Worm (Caenorhabditis elegans): ENCODE results near the gene Y49F6B.6.

The Y49F6B.6 gene

ce11 chrII:3428158-3428704 lies 44.7 kb upstream of the Y49F6B.6 start (continued):
- TF ChIP-seq nhr-19 (GFP tag; conservative IDR thresholded peaks at IDR 0.05) (no peak), blmp-1 (tag; optimal IDR thresholded peaks at IDR 0.05) (no peak), mdl-1 (tag; optimal IDR thresholded peaks at IDR 0.05) (no peak), dpl-1 (GFP tag; optimal IDR thresholded peaks at IDR 0.05) (peak in 1 of 3 experiments; percentile 26), zip-4 (GFP tag; optimal IDR thresholded peaks at IDR 0.05) (no peak), nhr-90 (tag; optimal IDR thresholded peaks at IDR 0.05; ENCODE audit: poor library complexity) (no peak), elt-2 (tag; optimal IDR thresholded peaks at IDR 0.05) (no peak), nhr-76 (tag; optimal IDR thresholded peaks at IDR 0.05) (no peak), nhr-71 (tag; optimal IDR thresholded peaks at IDR 0.05) (peak; percentile 16), sup-37 (GFP tag; optimal IDR thresholded peaks at IDR 0.05) (no peak), aha-1 (tag; optimal IDR thresholded peaks at IDR 0.05) (no peak), nhr-47 (tag; optimal IDR thresholded peaks at IDR 0.05) (peak; percentile 48), nhr-11 (tag; optimal IDR thresholded peaks at IDR 0.05) (no peak), fkh-4 (tag; optimal IDR thresholded peaks at IDR 0.05; ENCODE audit: borderline replicate concordance) (no peak), hlh-17 (GFP tag; optimal IDR thresholded peaks at IDR 0.05; ENCODE audit: borderline replicate concordance) (no peak), swsn-7 (tag; optimal IDR thresholded peaks at IDR 0.05) (peak; percentile 25), nhr-84 (tag; optimal IDR thresholded peaks at IDR 0.05) (no peak), ces-1 (GFP tag; optimal IDR thresholded peaks at IDR 0.05) (peak; percentile 49), hlh-4 (tag; optimal IDR thresholded peaks at IDR 0.05) (no peak), dsc-1 (tag; optimal IDR thresholded peaks at IDR 0.05) (no peak), efl-3 (GFP tag; optimal IDR thresholded peaks at IDR 0.05) (no peak), lsy-2 (tag; optimal IDR thresholded peaks at IDR 0.05) (peak in 1 of 2 experiments; percentile 39), fos-1 (tag; optimal IDR thresholded peaks at IDR 0.05) (no peak), ceh-90 (tag; optimal IDR thresholded peaks at IDR 0.05) (no peak), unc-130 (tag; optimal IDR thresholded peaks at IDR 0.05) (no peak), lir-3 (tag; optimal IDR thresholded peaks at IDR 0.05; ENCODE audit: poor library complexity) (no peak), pag-3 (tag; optimal IDR thresholded peaks at IDR 0.05; ENCODE audit: borderline replicate concordance, insufficient read depth) (no peak), efl-1 (optimal IDR thresholded peaks at IDR 0.05) (peak; percentile 17 to 38), efl-1 (GFP tag; optimal IDR thresholded peaks at IDR 0.05 in 1 of 2) (no peak), nhr-28 (tag; optimal IDR thresholded peaks at IDR 0.05) (no peak), vab-15 (tag; optimal IDR thresholded peaks at IDR 0.05) (no peak), xbp-1 (tag; optimal IDR thresholded peaks at IDR 0.05) (no peak), zag-1 (tag; optimal IDR thresholded peaks at IDR 0.05) (no peak), skn-1 (tag; optimal IDR thresholded peaks at IDR 0.05) (no peak), pqm-1 (tag; optimal IDR thresholded peaks at IDR 0.05) (no peak), egl-13 (tag; optimal IDR thresholded peaks at IDR 0.05) (no peak), tlp-1 (tag; optimal IDR thresholded peaks at IDR 0.05) (no peak), mab-9 (GFP tag; IDR thresholded peaks at IDR 0.05) (no peak), ceh-88 (GFP tag; IDR thresholded peaks at IDR 0.05) (no peak), snpc-4 (tag; optimal IDR thresholded peaks at IDR 0.05) (no peak), nhr-12 (tag; optimal IDR thresholded peaks at IDR 0.05) (no peak), ama-1 (optimal IDR thresholded peaks at IDR 0.05) (no peak), unc-62 (GFP tag; optimal IDR thresholded peaks at IDR 0.05) (no peak), fkh-10 (GFP tag; optimal IDR thresholded peaks at IDR 0.05) (peak; percentile 48), lin-15B (tag; optimal IDR thresholded peaks at IDR 0.05) (no peak), nhr-20 (tag; optimal IDR thresholded peaks at IDR 0.05) (no peak), aly-2 (tag; optimal IDR thresholded peaks at IDR 0.05) (no peak), fkh-8 (tag; optimal IDR thresholded peaks at IDR 0.05) (peak; percentile 62), unc-98 (GFP tag; IDR thresholded peaks at IDR 0.05) (no peak), sptf-1 (tag; optimal IDR thresholded peaks at IDR 0.05) (no peak)

All from whole organism, L1 larva.